Worm (Caenorhabditis elegans) whole organism, L3 larva: ENCODE data around the gene C35D10.5.

ENCODE experiments used
- R02D3.7 ChIP-seq: fragments of 150-350 bp; optimal IDR thresholded peaks from 2 replicates; lab custom pipeline; 2014; ENCODE audit warnings: missing biosample characterization, missing genetic modification characterization
- ZK546.5 ChIP-seq: sonication (generic microtip); optimal IDR thresholded peaks from 2 replicates; lab custom pipeline; 2017; ENCODE audit warnings: missing biosample characterization, missing genetic modification characterization
- aly-2 ChIP-seq: fragments of 150-350 bp; optimal IDR thresholded peaks from 2 replicates; lab custom pipeline; 2014; ENCODE audit warnings: missing biosample characterization, missing genetic modification characterization
- ama-1 ChIP-seq: fragments of 150-350 bp; optimal IDR thresholded peaks from 2 replicates; lab custom pipeline; 2018
- ceh-16 ChIP-seq: sonication (generic microtip); optimal IDR thresholded peaks from 2 replicates; lab custom pipeline; 2017; ENCODE audit warnings: missing biosample characterization, missing genetic modification characterization
- ceh-28 ChIP-seq: fragments of 150-350 bp; optimal IDR thresholded peaks from 2 replicates; lab custom pipeline; 2014; ENCODE audit warnings: missing biosample characterization, missing genetic modification reagents, missing genetic modification characterization
- ceh-82 ChIP-seq: fragments of 150-350 bp; optimal IDR thresholded peaks from 2 replicates; lab custom pipeline; 2014; ENCODE audit warnings: missing biosample characterization, missing genetic modification characterization
- ceh-9 ChIP-seq: sonication (generic microtip); optimal IDR thresholded peaks from 2 replicates; lab custom pipeline; 2018; ENCODE audit warnings: missing biosample characterization, missing genetic modification characterization
- daf-12 ChIP-seq: fragments of 150-350 bp; optimal IDR thresholded peaks from 2 replicates; lab custom pipeline; 2014; ENCODE audit warnings: missing biosample characterization, missing genetic modification reagents, missing genetic modification characterization
- egl-27 ChIP-seq: sonication (generic microtip); optimal IDR thresholded peaks from 4 replicates; lab custom pipeline; 2017; ENCODE audit warnings: missing biosample characterization, missing genetic modification reagents, missing genetic modification characterization
- egl-5 ChIP-seq: fragments of 150-350 bp; optimal IDR thresholded peaks from 2 replicates; lab custom pipeline; 2017; ENCODE audit warnings: missing biosample characterization, missing genetic modification reagents, missing genetic modification characterization, inconsistent platforms
- elt-1 ChIP-seq: fragments of 150-350 bp; optimal IDR thresholded peaks from 2 replicates; lab custom pipeline; 2014; ENCODE audit warnings: missing biosample characterization, missing genetic modification characterization
- elt-2 ChIP-seq: sonication (generic microtip); optimal IDR thresholded peaks from 2 replicates; lab custom pipeline; 2016; ENCODE audit warnings: missing genetic modification reagents, mild to moderate bottlenecking, missing genetic modification characterization, missing compliant biosample characterization
- elt-3 ChIP-seq, 3 experiments: fragments of 150-350 bp in 1 of 3; sonication (generic microtip) in 2 of 3; optimal IDR thresholded peaks; 2 replicates in 2 of 3; 4 replicates in 1 of 3; lab custom pipeline; 2014 to 2017; ENCODE audit warnings: missing biosample characterization in 3 of 3, missing genetic modification characterization in 3 of 3
- eor-1 ChIP-seq, 2 experiments: fragments of 150-350 bp; optimal IDR thresholded peaks; 2 replicates each; lab custom pipeline; 2014 to 2018; ENCODE audit warnings: missing biosample characterization in 2 of 2, missing genetic modification characterization in 2 of 2
- fkh-10 ChIP-seq: sonication (generic microtip); optimal IDR thresholded peaks from 2 replicates; lab custom pipeline; 2017; ENCODE audit warnings: missing biosample characterization, missing genetic modification reagents, missing genetic modification characterization
- fkh-2 ChIP-seq: fragments of 150-350 bp; optimal IDR thresholded peaks from 2 replicates; lab custom pipeline; 2014; ENCODE audit warnings: missing biosample characterization, missing genetic modification reagents, missing genetic modification characterization
- fos-1 ChIP-seq: fragments of 150-350 bp; optimal IDR thresholded peaks from 2 replicates; lab custom pipeline; 2014; ENCODE audit warnings: missing biosample characterization, missing genetic modification characterization
- hmg-11 ChIP-seq: sonication (generic microtip); optimal IDR thresholded peaks from 2 replicates; lab custom pipeline; 2016; ENCODE audit warnings: missing genetic modification characterization, missing compliant biosample characterization
- jun-1 ChIP-seq: fragments of 150-350 bp; optimal IDR thresholded peaks from 2 replicates; lab custom pipeline; 2014; ENCODE audit warnings: missing biosample characterization, missing genetic modification reagents, missing genetic modification characterization
- lin-15B ChIP-seq: fragments of 150-350 bp; optimal IDR thresholded peaks from 2 replicates; lab custom pipeline; 2014; ENCODE audit warnings: missing biosample characterization, missing genetic modification characterization
- lin-39 ChIP-seq: fragments of 150-350 bp; optimal IDR thresholded peaks from 2 replicates; lab custom pipeline; 2018; ENCODE audit warnings: missing biosample characterization, missing genetic modification reagents, missing genetic modification characterization
- lsy-12 ChIP-seq: sonication (generic microtip); optimal IDR thresholded peaks from 2 replicates; lab custom pipeline; 2016; ENCODE audit warnings: mild to moderate bottlenecking, missing genetic modification characterization, missing compliant biosample characterization
- mdl-1 ChIP-seq: fragments of 150-350 bp; optimal IDR thresholded peaks from 2 replicates; lab custom pipeline; 2014; ENCODE audit warnings: missing biosample characterization, missing genetic modification characterization
- mml-1 ChIP-seq: fragments of 150-350 bp; sonication (generic microtip); optimal IDR thresholded peaks from 3 replicates; lab custom pipeline; 2014; ENCODE audit warnings: missing biosample characterization, missing genetic modification characterization
- nfya-1 ChIP-seq: sonication (generic microtip); optimal IDR thresholded peaks from 2 replicates; lab custom pipeline; 2017; ENCODE audit warnings: missing genetic modification characterization, mild to moderate bottlenecking, missing compliant biosample characterization, antibody characterized with exemption, moderate library complexity; ENCODE audit not compliant: insufficient read depth
- nhr-11 ChIP-seq: fragments of 150-350 bp; optimal IDR thresholded peaks from 2 replicates; lab custom pipeline; 2014; ENCODE audit warnings: missing biosample characterization, missing genetic modification characterization
- nhr-12 ChIP-seq: fragments of 150-350 bp; optimal IDR thresholded peaks from 2 replicates; lab custom pipeline; 2014; ENCODE audit warnings: missing biosample characterization, missing genetic modification characterization
- nhr-23 ChIP-seq: fragments of 150-350 bp; optimal IDR thresholded peaks from 2 replicates; lab custom pipeline; 2014; ENCODE audit warnings: missing biosample characterization, missing genetic modification reagents, missing genetic modification characterization
- nhr-237 ChIP-seq: fragments of 150-350 bp; optimal IDR thresholded peaks from 2 replicates; lab custom pipeline; 2014; ENCODE audit warnings: missing biosample characterization, missing genetic modification characterization
- nhr-25 ChIP-seq: sonication (generic microtip); optimal IDR thresholded peaks from 2 replicates; lab custom pipeline; 2017; ENCODE audit warnings: missing biosample characterization, missing genetic modification characterization
- nhr-28 ChIP-seq: fragments of 150-350 bp; optimal IDR thresholded peaks from 2 replicates; lab custom pipeline; 2014; ENCODE audit warnings: missing biosample characterization, missing genetic modification characterization
- nhr-43 ChIP-seq: sonication (generic microtip); optimal IDR thresholded peaks from 2 replicates; lab custom pipeline; 2016; ENCODE audit warnings: mild to moderate bottlenecking, missing genetic modification characterization, missing compliant biosample characterization; ENCODE audit not compliant: poor library complexity, severe bottlenecking
- nhr-67 ChIP-seq: fragments of 150-350 bp; optimal IDR thresholded peaks from 2 replicates; lab custom pipeline; 2014; ENCODE audit warnings: missing biosample characterization, missing genetic modification characterization
- nhr-76 ChIP-seq: fragments of 150-350 bp; sonication (generic microtip); optimal IDR thresholded peaks from 5 replicates; lab custom pipeline; 2014; ENCODE audit warnings: missing biosample characterization, missing genetic modification characterization
- nhr-77 ChIP-seq: fragments of 150-350 bp; optimal IDR thresholded peaks from 2 replicates; lab custom pipeline; 2014; ENCODE audit warnings: missing biosample characterization, missing genetic modification characterization
- pha-4 ChIP-seq: fragments of 150-350 bp; optimal IDR thresholded peaks from 2 replicates; lab custom pipeline; 2014; ENCODE audit warnings: missing biosample characterization, missing genetic modification reagents, missing genetic modification characterization
- pqm-1 ChIP-seq: fragments of 150-350 bp; optimal IDR thresholded peaks from 2 replicates; lab custom pipeline; 2017; ENCODE audit warnings: missing biosample characterization, missing genetic modification characterization, inconsistent platforms
- sea-2 ChIP-seq: fragments of 150-350 bp; sonication (generic microtip); optimal IDR thresholded peaks from 4 replicates; lab custom pipeline; 2014; ENCODE audit warnings: missing biosample characterization, missing genetic modification reagents, missing genetic modification characterization
- skn-1 ChIP-seq: fragments of 150-350 bp; optimal IDR thresholded peaks from 2 replicates; lab custom pipeline; 2014; ENCODE audit warnings: missing biosample characterization, missing genetic modification characterization
- snpc-4 ChIP-seq: fragments of 150-350 bp; optimal IDR thresholded peaks from 2 replicates; lab custom pipeline; 2014; ENCODE audit warnings: missing biosample characterization, missing genetic modification characterization
- tbx-2 ChIP-seq: sonication (generic microtip); optimal IDR thresholded peaks from 2 replicates; lab custom pipeline; 2016; ENCODE audit warnings: mild to moderate bottlenecking, missing genetic modification characterization, missing compliant biosample characterization
- unc-39 ChIP-seq: sonication (generic microtip); optimal IDR thresholded peaks from 4 replicates; lab custom pipeline; 2017; ENCODE audit warnings: missing biosample characterization, missing genetic modification characterization
- unc-62 ChIP-seq: fragments of 150-350 bp; sonication (generic microtip); optimal IDR thresholded peaks from 4 replicates; lab custom pipeline; 2014; ENCODE audit warnings: missing biosample characterization, missing genetic modification reagents, missing genetic modification characterization
- zag-1 ChIP-seq: fragments of 150-350 bp; optimal IDR thresholded peaks from 2 replicates; lab custom pipeline; 2014; ENCODE audit warnings: missing biosample characterization, missing genetic modification characterization
- ztf-11 ChIP-seq: fragments of 150-350 bp; optimal IDR thresholded peaks from 2 replicates; lab custom pipeline; 2014; ENCODE audit warnings: missing biosample characterization, missing genetic modification characterization
- ztf-4 ChIP-seq: fragments of 150-350 bp; optimal IDR thresholded peaks from 2 replicates; lab custom pipeline; 2014; ENCODE audit warnings: missing biosample characterization, missing genetic modification characterization

The C35D10.5 gene

DNA sequence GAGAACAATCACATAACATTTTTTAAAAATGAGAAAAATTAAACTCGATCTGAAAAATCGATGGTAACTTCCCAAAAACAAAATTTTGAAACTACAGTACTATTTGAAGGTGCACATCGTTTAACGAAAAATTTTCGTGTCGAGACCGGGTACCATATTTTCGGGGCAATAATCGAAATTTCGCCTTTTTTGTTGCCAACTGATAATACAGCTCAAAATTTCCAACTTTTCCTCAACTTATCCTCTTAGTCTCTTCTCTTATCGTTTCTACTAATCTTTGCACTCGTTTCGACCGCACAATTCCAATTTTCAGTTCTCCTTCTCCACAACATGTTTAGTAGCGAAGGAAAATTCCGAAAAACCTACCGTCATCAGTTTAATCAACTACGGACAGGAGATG is 44.7 kb downstream of the C35D10.5 start, which contains the start of gene rom-1:
Gene rom-1 (plus strand): TSS at position 301 of the 400 bp plus-strand sequence.
- no peak for TF ChIP-seq ceh-28 (tag; lab: Kevin White, UChicago)
- TF ChIP-seq jun-1 (tag; lab: Kevin White, UChicago): no peak
- TF ChIP-seq sea-2 (GFP tag; lab: Kevin White, UChicago): no peak
- TF ChIP-seq lsy-12: no peak
- no peak for TF ChIP-seq nhr-23 (tag; lab: Kevin White, UChicago)
- TF ChIP-seq mdl-1 (tag; lab: Kevin White, UChicago): no peak
- TF ChIP-seq nhr-11: no peak
- no peak for TF ChIP-seq elt-3 (tag; optimal IDR thresholded peaks at IDR 0.05; lab: Kevin White, UChicago)

DNA sequence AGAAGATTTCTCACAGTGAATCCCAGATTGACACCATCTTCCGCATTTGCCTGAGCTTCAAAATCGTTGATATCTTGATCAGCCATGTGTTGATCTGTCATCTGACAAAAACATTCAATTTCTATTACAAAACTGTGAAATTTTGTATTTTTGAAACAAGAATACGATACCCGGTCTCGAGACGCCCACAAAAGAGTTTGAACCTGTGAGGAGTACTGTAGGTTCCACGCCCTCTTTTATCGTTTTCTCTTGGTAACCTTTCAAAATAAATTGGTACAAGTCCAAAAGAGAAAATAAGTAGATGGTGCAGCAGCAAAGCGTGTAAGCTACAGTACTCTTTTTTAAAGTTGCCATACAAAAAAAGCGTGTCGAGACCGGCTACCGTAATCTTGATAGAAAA is 47.8 kb downstream of the C35D10.5 start, which contains the start of gene F26F4.12:
Gene F26F4.12 (minus strand): TSS at position 101 of the 400 bp plus-strand sequence.
- TF ChIP-seq nhr-67 (no peak), hmg-11 (no peak), ZK546.5 (tag; lab: Kevin White, UChicago) (no peak), lin-39 (tag; lab: Kevin White, UChicago) (no peak), nhr-23 (tag; lab: Kevin White, UChicago) (no peak), mml-1 (tag; lab: Kevin White, UChicago) (no peak), egl-27 (no peak)

DNA sequence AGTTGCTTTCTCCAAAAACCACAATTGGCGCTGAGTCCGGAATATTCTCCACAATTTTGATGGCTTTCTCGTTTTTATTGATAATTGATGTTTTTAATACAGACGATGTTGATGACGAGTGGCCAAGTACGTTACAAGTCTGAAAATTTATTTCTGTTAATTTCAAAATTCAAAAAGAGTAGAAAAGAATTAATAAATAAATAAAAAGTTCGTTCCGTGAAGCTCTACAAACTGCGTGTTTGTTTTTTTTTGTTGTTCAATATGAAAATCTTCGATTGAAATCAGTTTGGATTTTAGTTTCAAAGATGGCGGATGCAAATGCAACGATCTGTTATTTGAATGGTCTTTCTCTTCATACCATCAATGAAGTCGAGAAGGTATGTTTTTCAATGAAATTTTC is 48.8 kb downstream of the C35D10.5 start, which contains the start of gene F26F4.2:
Gene F26F4.2 (plus strand): TSS at position 301 of the 400 bp plus-strand sequence.
- no peak for TF ChIP-seq nhr-23 (tag; lab: Kevin White, UChicago)
- TF ChIP-seq, all 47 proteins: peak for 0

DNA sequence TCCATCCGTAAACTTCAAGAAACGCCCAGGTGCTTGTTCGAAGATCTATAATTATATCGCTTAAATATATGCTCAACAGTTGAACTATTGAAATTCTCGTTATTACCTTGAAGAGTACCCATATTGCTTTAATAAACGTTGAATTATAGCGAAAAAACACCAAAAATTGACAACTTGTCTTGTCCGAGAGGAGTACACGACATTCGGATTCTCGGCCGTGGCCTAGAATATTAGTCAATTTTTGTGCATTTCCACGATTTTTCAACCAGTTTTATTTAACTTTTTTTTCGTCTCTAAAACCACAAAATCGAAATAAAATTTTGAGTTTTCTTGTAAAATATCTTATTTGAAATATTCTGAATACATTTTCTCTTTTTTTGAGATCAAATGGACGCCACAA is 50.2 kb downstream of the C35D10.5 start, which contains the start of the genes F26F4.9 and cee-1:
Gene F26F4.9 (minus strand): TSS at position 205 of the 400 bp plus-strand sequence.
Gene cee-1 (plus strand): TSS at position 383 of the 400 bp plus-strand sequence.
- no peak for TF ChIP-seq aly-2 (tag; lab: Kevin White, UChicago)
- no peak for TF ChIP-seq mdl-1 (tag; lab: Kevin White, UChicago)
- peak; percentile 71 for TF ChIP-seq pha-4
- peak; percentile 80 for TF ChIP-seq lin-15B (tag; lab: Kevin White, UChicago)
- no peak for TF ChIP-seq mml-1 (tag; lab: Kevin White, UChicago)
- TF ChIP-seq unc-39 (tag; lab: Kevin White, UChicago): no peak
- TF ChIP-seq elt-2 (tag; lab: Kevin White, UChicago): peak; percentile 6
- TF ChIP-seq ceh-28 (tag; lab: Kevin White, UChicago): no peak
- TF ChIP-seq fos-1 (tag; lab: Kevin White, UChicago): no peak
- TF ChIP-seq elt-3 (tag; optimal IDR thresholded peaks at IDR 0.05; lab: Kevin White, UChicago): no peak
- TF ChIP-seq R02D3.7 (tag; lab: Kevin White, UChicago): no peak
- no peak for TF ChIP-seq nhr-11
- TF ChIP-seq nhr-43: peak; percentile 90
- TF ChIP-seq ztf-4 (tag; lab: Kevin White, UChicago): no peak
- TF ChIP-seq elt-1: no peak
- TF ChIP-seq unc-62: no peak
- TF ChIP-seq nhr-237 (tag; lab: Kevin White, UChicago): no peak
- TF ChIP-seq nhr-76 (tag; lab: Kevin White, UChicago): no peak
- TF ChIP-seq snpc-4 (tag; lab: Kevin White, UChicago): peak; percentile 53
- TF ChIP-seq fkh-2: no peak
- TF ChIP-seq ceh-9 (tag; lab: Kevin White, UChicago): no peak
- no peak for TF ChIP-seq ceh-82
- TF ChIP-seq lin-39 (tag; lab: Kevin White, UChicago): no peak
- no peak for TF ChIP-seq eor-1 (tag; optimal IDR thresholded peaks at IDR 0.05; lab: Kevin White, UChicago)
- TF ChIP-seq daf-12 (tag; lab: Kevin White, UChicago): no peak
- TF ChIP-seq nhr-67: no peak
- no peak for TF ChIP-seq egl-27
- no peak for TF ChIP-seq skn-1
- peak; percentile 43 for TF ChIP-seq pqm-1 (tag; lab: Kevin White, UChicago)
- no peak for TF ChIP-seq nhr-12 (tag; lab: Kevin White, UChicago)
- no peak for TF ChIP-seq fkh-10
- no peak for TF ChIP-seq ceh-16 (tag; lab: Kevin White, UChicago)
- no peak for TF ChIP-seq nhr-28 (tag; lab: Kevin White, UChicago)
- TF ChIP-seq sea-2 (GFP tag; lab: Kevin White, UChicago): no peak
- no peak for TF ChIP-seq zag-1
- TF ChIP-seq nhr-77: no peak
- TF ChIP-seq ztf-11 (tag; lab: Kevin White, UChicago): no peak
- no peak for TF ChIP-seq nhr-25 (tag; lab: Kevin White, UChicago)
- peak; percentile 22 for TF ChIP-seq jun-1 (tag; lab: Kevin White, UChicago)
- no peak for TF ChIP-seq lsy-12
- no peak for TF ChIP-seq ama-1 (lab: Kevin White, UChicago)
- peak; percentile 65 for TF ChIP-seq nfya-1
- no peak for TF ChIP-seq egl-5 (tag; lab: Kevin White, UChicago)
- TF ChIP-seq tbx-2: no peak
- TF ChIP-seq ZK546.5 (tag; lab: Kevin White, UChicago): no peak
